Worm (Caenorhabditis elegans): ENCODE results near the gene pqn-71.

DNA sequence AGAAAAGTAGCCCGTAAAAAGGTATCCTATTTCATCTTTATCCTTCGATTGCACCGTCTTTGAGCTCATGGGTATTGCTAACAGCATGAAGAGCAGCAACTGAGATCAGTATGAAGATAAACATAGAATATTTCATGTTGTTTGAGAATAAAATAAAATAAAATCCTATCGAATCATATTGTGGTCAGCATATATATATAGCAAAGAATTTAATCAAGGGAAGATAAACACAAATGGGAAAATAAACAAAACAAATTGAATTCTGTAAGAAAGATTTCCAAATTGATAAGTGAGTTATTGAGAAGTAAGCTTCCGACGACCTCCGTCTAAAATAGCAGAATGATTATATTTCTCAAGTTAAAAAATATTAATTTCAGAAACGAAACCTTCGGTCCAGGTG is 21.8 kb upstream of the pqn-71 start, which contains the start of gene T26H5.10:
- TF ChIP-seq ama-1 (optimal IDR thresholded peaks at IDR 0.05): no peak
- no peak for TF ChIP-seq B0310.2 (tag; optimal IDR thresholded peaks at IDR 0.05)
- no peak for TF ChIP-seq ets-7 (tag; optimal IDR thresholded peaks at IDR 0.05)
- no peak for TF ChIP-seq aly-1 (tag; optimal IDR thresholded peaks at IDR 0.05)
- no peak for TF ChIP-seq F13C5.2 (tag; optimal IDR thresholded peaks at IDR 0.05)
- no peak for TF ChIP-seq hmg-4 (GFP tag; optimal IDR thresholded peaks at IDR 0.05)
- TF ChIP-seq pes-1 (GFP tag; IDR thresholded peaks at IDR 0.05): no peak
- no peak for TF ChIP-seq hnd-1 (tag; optimal IDR thresholded peaks at IDR 0.05)
- no peak for TF ChIP-seq tbx-37 (GFP tag; conservative IDR thresholded peaks at IDR 0.05)
- TF ChIP-seq flt-1 (GFP tag; IDR thresholded peaks at IDR 0.05): no peak

All from whole organism, early embryonic.